Worm (Caenorhabditis elegans) whole organism, late embryonic: Measurements from ENCODE around the gene rsp-2.
A peak's percentile ranks its signal among the peaks of the same experiment; 100 is the strongest.

Experiments used
- ceh-22 ChIP-seq: sonication (generic microtip); optimal IDR thresholded peaks from 2 replicates; lab custom pipeline; 2017; ENCODE audit warnings: missing biosample characterization, missing genetic modification characterization
- ceh-31 ChIP-seq: sonication (generic microtip); optimal IDR thresholded peaks from 2 replicates; lab custom pipeline; 2016; ENCODE audit warnings: missing genetic modification characterization, missing compliant biosample characterization
- dmd-4 ChIP-seq: sonication (generic microtip); optimal IDR thresholded peaks from 2 replicates; lab custom pipeline; 2016; ENCODE audit warnings: borderline replicate concordance, missing genetic modification characterization, missing compliant biosample characterization
- eyg-1 ChIP-seq: sonication (generic microtip); optimal IDR thresholded peaks from 2 replicates; lab custom pipeline; 2016; ENCODE audit warnings: missing genotype, missing genetic modification characterization, missing compliant biosample characterization
- hlh-8 ChIP-seq: sonication (generic microtip); optimal IDR thresholded peaks from 2 replicates; lab custom pipeline; 2016; ENCODE audit warnings: missing genotype, missing genetic modification characterization, missing compliant biosample characterization
- nfya-1 ChIP-seq: sonication (generic microtip); optimal IDR thresholded peaks from 2 replicates; lab custom pipeline; 2017; ENCODE audit warnings: missing genetic modification characterization, mild to moderate bottlenecking, missing compliant biosample characterization, antibody characterized with exemption, moderate library complexity
- pha-4 ChIP-seq: fragments of 150-350 bp; optimal IDR thresholded peaks from 2 replicates; lab custom pipeline; 2018; ENCODE audit warnings: missing biosample characterization, missing genetic modification reagents, missing genetic modification characterization
- ref-2 ChIP-seq: sonication (generic microtip); optimal IDR thresholded peaks from 2 replicates; lab custom pipeline; 2016; ENCODE audit warnings: missing genetic modification characterization, missing compliant biosample characterization
- rnt-1 ChIP-seq: sonication (generic microtip); optimal IDR thresholded peaks from 2 replicates; lab custom pipeline; 2016; ENCODE audit warnings: missing genetic modification characterization, missing compliant biosample characterization
- sox-4 ChIP-seq: sonication (generic microtip); optimal IDR thresholded peaks from 2 replicates; lab custom pipeline; 2017; ENCODE audit warnings: mild to moderate bottlenecking, missing genetic modification characterization, inconsistent platforms, missing compliant biosample characterization
- tbx-2 ChIP-seq: sonication (generic microtip); optimal IDR thresholded peaks from 2 replicates; lab custom pipeline; 2016; ENCODE audit warnings: missing genetic modification characterization, missing compliant biosample characterization
- unc-3 ChIP-seq, 2 experiments: fragments of 200-800 bp in 1 of 2; sonication (Bioruptor generic) in 1 of 2; sonication (generic microtip) in 1 of 2; conservative IDR thresholded peaks in 1 of 2; optimal IDR thresholded peaks in 1 of 2; 2 replicates each; pipeline versions ENCODE4 v1.3.6 to Lab custom; 2016 to 2022; ENCODE audit warnings: missing compliant biosample characterization in 2 of 2, missing genetic modification characterization in 2 of 2, missing genetic modification reagents in 1 of 2
- unc-42 ChIP-seq: sonication (generic microtip); optimal IDR thresholded peaks from 2 replicates; lab custom pipeline; 2016; ENCODE audit warnings: missing genotype, missing genetic modification characterization, missing compliant biosample characterization

DNA sequence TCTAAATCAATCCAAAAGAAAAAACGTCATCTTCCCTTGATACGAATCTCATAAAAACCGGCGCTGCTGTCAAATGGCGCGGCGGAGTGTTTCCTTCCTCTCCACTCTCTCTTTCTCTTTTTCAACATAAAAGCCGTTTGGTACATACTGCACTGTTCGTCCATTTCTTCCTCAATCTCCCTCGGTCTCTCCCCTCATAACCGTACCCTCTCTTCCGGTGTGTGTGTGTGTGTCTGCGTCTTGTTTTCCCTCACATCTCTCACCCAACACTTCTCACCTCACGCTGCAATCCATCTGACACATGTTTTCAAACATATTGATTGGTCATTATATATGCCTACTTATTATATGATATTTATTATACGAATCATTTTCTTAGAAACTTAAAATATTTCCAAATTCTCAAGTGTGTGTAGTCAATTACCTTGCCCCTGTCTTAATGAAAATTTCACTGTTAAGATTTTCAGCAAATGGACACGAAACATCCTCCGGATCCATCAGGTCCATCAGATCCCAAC lies 11.7 kb upstream of the rsp-2 start, which contains the start of the genes aars-1 and rga-1:
- TF ChIP-seq rnt-1 (tag; lab: Kevin White, UChicago) (no peak), sox-4 (tag; lab: Kevin White, UChicago) (no peak), hlh-8 (no peak), pha-4 (tag; lab: Kevin White, UChicago) (no peak), unc-3 (GFP tag; conservative IDR thresholded peaks at IDR 0.05; lab: Robert Waterston, UW) (no peak), unc-3 (tag; optimal IDR thresholded peaks at IDR 0.05; lab: Kevin White, UChicago) (no peak), tbx-2 (tag; lab: Kevin White, UChicago) (peak; percentile 61), ceh-22 (tag; lab: Kevin White, UChicago) (no peak), nfya-1 (tag; lab: Kevin White, UChicago) (peak; percentile 67), ref-2 (tag; lab: Kevin White, UChicago) (peak; percentile 43), eyg-1 (tag; lab: Kevin White, UChicago) (no peak), ceh-31 (tag; lab: Kevin White, UChicago) (no peak), unc-42 (tag; lab: Kevin White, UChicago) (no peak), dmd-4 (tag; lab: Kevin White, UChicago) (no peak)
